Worm (Caenorhabditis elegans) whole organism, midembryonic: ENCODE results near the gene F52D10.4.

Experiments used
- cog-1 ChIP-seq: sonication (generic microtip); optimal IDR thresholded peaks from 2 replicates; lab custom pipeline; 2016; ENCODE audit warnings: missing genetic modification characterization, missing compliant biosample characterization
- flt-1 ChIP-seq: fragments of 200-800 bp; sonication (Bioruptor generic); IDR thresholded peaks from 2 replicates; pipeline ENCODE4 v1.3.6; 2022; ENCODE audit warnings: missing genetic modification characterization, missing compliant biosample characterization
- med-1 ChIP-seq: sonication (generic microtip); optimal IDR thresholded peaks from 2 replicates; lab custom pipeline; 2017; ENCODE audit warnings: missing genetic modification characterization, mild to moderate bottlenecking, missing compliant biosample characterization, antibody characterized with exemption, missing genetic modification reagents; ENCODE audit not compliant: insufficient read depth
- ref-1 ChIP-seq: fragments of 200-800 bp; sonication (Bioruptor generic); conservative IDR thresholded peaks from 2 replicates; pipeline ENCODE4 v1.3.6; 2022; ENCODE audit warnings: missing genetic modification reagents, missing genetic modification characterization, missing compliant biosample characterization
- ztf-29 ChIP-seq: fragments of 200-800 bp; sonication (Bioruptor generic); IDR thresholded peaks from 2 replicates; pipeline ENCODE4 v1.3.6; 2022; ENCODE audit warnings: missing genetic modification reagents, missing genetic modification characterization, missing compliant biosample characterization

DNA sequence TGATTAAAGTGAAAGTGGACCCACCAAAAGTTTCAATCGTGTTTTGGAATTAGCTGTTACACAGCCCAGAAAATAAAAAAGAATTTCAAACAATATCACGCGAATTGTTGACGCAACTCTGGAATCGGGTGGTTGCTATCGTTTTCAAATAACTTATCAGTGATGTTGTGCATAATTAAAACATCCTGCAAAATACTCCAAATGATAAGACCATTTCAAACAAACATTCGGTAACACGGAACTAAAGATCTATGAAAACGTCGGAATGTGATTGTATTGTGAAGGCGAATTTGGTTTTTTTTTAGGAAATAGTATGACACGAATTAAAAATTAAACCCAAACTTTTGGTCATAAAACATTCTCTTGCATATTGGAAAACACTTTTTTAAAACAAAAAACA, 11.3 kb downstream of the F52D10.4 start, which contains the start of gene spp-30:
- no peak for TF ChIP-seq flt-1 (GFP tag; lab: Robert Waterston, UW)
- TF ChIP-seq med-1 (GFP tag; lab: Kevin White, UChicago), result no peak
- TF ChIP-seq cog-1, result no peak
- no peak for TF ChIP-seq ztf-29 (GFP tag; lab: Robert Waterston, UW)
- no peak for TF ChIP-seq ref-1 (GFP tag; lab: Robert Waterston, UW)
